Fruit fly (Drosophila melanogaster): ENCODE measurements around the gene CG16989.
A peak's percentile ranks its signal among the peaks of the same experiment; 100 is the strongest.

- TF ChIP-seq CG8159 (tag; optimal IDR thresholded peaks at IDR 0.05), result peak; percentile 9
- no peak for TF ChIP-seq rn (GFP tag; IDR thresholded peaks at IDR 0.05)
- no peak for TF ChIP-seq fd96Ca (GFP tag; IDR thresholded peaks at IDR 0.05)
- TF ChIP-seq CG8301 (tag; optimal IDR thresholded peaks at IDR 0.05), result no peak
- TF ChIP-seq CG13204 (GFP tag; optimal IDR thresholded peaks at IDR 0.05), result no peak
- no peak for TF ChIP-seq Pif1B (GFP tag; optimal IDR thresholded peaks at IDR 0.05)
- TF ChIP-seq CG9948 (tag; optimal IDR thresholded peaks at IDR 0.05), result peak; percentile 5
- no peak for TF ChIP-seq CG12605 (GFP tag; IDR thresholded peaks at IDR 0.05)
- no peak for TF ChIP-seq CG15710 (tag; optimal IDR thresholded peaks at IDR 0.05)
Observed at dm6 chrX:843489-843888, 50.5 kb downstream of the CG16989 start.
